Worm (Caenorhabditis elegans) whole organism, early embryonic: ENCODE measurements around the gene str-111.

Experiments used
- B0310.2 ChIP-seq: sonication (generic microtip); optimal IDR thresholded peaks from 2 replicates; lab custom pipeline; 2016; ENCODE audit warnings: mild to moderate bottlenecking, missing genetic modification characterization, missing compliant biosample characterization
- F13C5.2 ChIP-seq: sonication (generic microtip); optimal IDR thresholded peaks from 2 replicates; lab custom pipeline; 2017; ENCODE audit warnings: mild to moderate bottlenecking, missing genetic modification characterization, inconsistent platforms, missing compliant biosample characterization
- aly-1 ChIP-seq: sonication (generic microtip); optimal IDR thresholded peaks from 2 replicates; lab custom pipeline; 2016; ENCODE audit warnings: missing genetic modification characterization, missing compliant biosample characterization
- ama-1 ChIP-seq: fragments of 150-350 bp; optimal IDR thresholded peaks from 2 replicates; lab custom pipeline; 2014
- ceh-13 ChIP-seq: fragments of 200-800 bp; sonication (Bioruptor generic); optimal IDR thresholded peaks from 2 replicates; lab custom pipeline; 2018; ENCODE audit warnings: mild to moderate bottlenecking, missing genetic modification characterization, missing compliant biosample characterization
- ceh-36 ChIP-seq: sonication (generic microtip); optimal IDR thresholded peaks from 2 replicates; lab custom pipeline; 2016; ENCODE audit warnings: missing genetic modification characterization, inconsistent platforms, missing compliant biosample characterization
- ets-7 ChIP-seq: sonication (generic microtip); optimal IDR thresholded peaks from 2 replicates; lab custom pipeline; 2016; ENCODE audit warnings: missing genotype, missing genetic modification characterization, missing compliant biosample characterization
- flt-1 ChIP-seq: fragments of 200-800 bp; sonication (Bioruptor generic); IDR thresholded peaks from 2 replicates; pipeline ENCODE4 v1.3.6; 2022; ENCODE audit warnings: missing genetic modification characterization, missing compliant biosample characterization
- hmbx-1 ChIP-seq: sonication (generic microtip); optimal IDR thresholded peaks from 2 replicates; lab custom pipeline; 2016; ENCODE audit warnings: mild to moderate bottlenecking, missing genetic modification characterization, missing compliant biosample characterization
- hmg-4 ChIP-seq: fragments of 200-800 bp; sonication (Bioruptor generic); optimal IDR thresholded peaks from 2 replicates; lab custom pipeline; 2018; ENCODE audit warnings: mild to moderate bottlenecking, missing genetic modification characterization, missing compliant biosample characterization
- hnd-1 ChIP-seq: sonication (generic microtip); optimal IDR thresholded peaks from 2 replicates; lab custom pipeline; 2016; ENCODE audit warnings: missing genetic modification characterization, missing compliant biosample characterization
- pes-1 ChIP-seq: fragments of 200-800 bp; sonication (Bioruptor generic); IDR thresholded peaks from 2 replicates; pipeline ENCODE4 v1.3.6; 2022; ENCODE audit warnings: missing genetic modification reagents, missing genetic modification characterization, missing compliant biosample characterization
- scrt-1 ChIP-seq: fragments of 200-800 bp; sonication (Bioruptor generic); IDR thresholded peaks from 2 replicates; pipeline ENCODE4 v1.3.6; 2022; ENCODE audit warnings: missing genetic modification characterization, missing compliant biosample characterization
- sea-1 ChIP-seq: fragments of 200-800 bp; sonication (Bioruptor generic); conservative IDR thresholded peaks from 2 replicates; pipeline ENCODE4 v1.3.6; 2022; ENCODE audit warnings: missing genetic modification characterization, missing compliant biosample characterization
- tbx-11 ChIP-seq: fragments of 200-800 bp; sonication (Bioruptor generic); IDR thresholded peaks from 2 replicates; pipeline ENCODE4 v1.3.6; 2022; ENCODE audit warnings: missing genetic modification characterization, missing compliant biosample characterization
- tbx-37 ChIP-seq: fragments of 200-800 bp; sonication (Bioruptor generic); conservative IDR thresholded peaks from 2 replicates; pipeline ENCODE4 v1.3.6; 2022; ENCODE audit warnings: missing genetic modification reagents, missing genetic modification characterization, missing compliant biosample characterization
- tra-4 ChIP-seq: sonication (generic microtip); optimal IDR thresholded peaks from 2 replicates; lab custom pipeline; 2017; ENCODE audit warnings: missing genetic modification characterization, missing compliant biosample characterization

The str-111 gene

ce11 chrV:16202618-16203017, 33.7 kb upstream of the str-111 start, which contains the start of gene F11A5.18:
F11A5.18 (plus strand) TSS chrV:16202918.
- TF ChIP-seq sea-1 (no peak), tra-4 (no peak), ceh-13 (no peak), aly-1 (no peak), ama-1 (lab: Kevin White, UChicago) (no peak), B0310.2 (no peak), hnd-1 (tag; lab: Kevin White, UChicago) (no peak), hmbx-1 (no peak), F13C5.2 (tag; lab: Kevin White, UChicago) (no peak), pes-1 (GFP tag; lab: Robert Waterston, UW) (no peak), ceh-36 (tag; lab: Kevin White, UChicago) (no peak), ets-7 (tag; lab: Kevin White, UChicago) (no peak)

ce11 chrV:16201730-16202129, 32.8 kb upstream of the str-111 start, which contains the start of gene F11A5.17:
F11A5.17 (plus strand) TSS chrV:16202030.
- TF ChIP-seq hmbx-1: no peak
- TF ChIP-seq tbx-37 (GFP tag; lab: Robert Waterston, UW): no peak
- TF ChIP-seq F13C5.2 (tag; lab: Kevin White, UChicago): no peak
- no peak for TF ChIP-seq sea-1
- TF ChIP-seq aly-1: no peak
- TF ChIP-seq scrt-1 (GFP tag; lab: Robert Waterston, UW): no peak
- no peak for TF ChIP-seq ceh-36 (tag; lab: Kevin White, UChicago)
- TF ChIP-seq hmg-4 (GFP tag; lab: Kevin White, UChicago): no peak
- TF ChIP-seq ets-7 (tag; lab: Kevin White, UChicago): no peak
- no peak for TF ChIP-seq B0310.2
- no peak for TF ChIP-seq ceh-13
- no peak for TF ChIP-seq flt-1 (GFP tag; lab: Robert Waterston, UW)
- no peak for TF ChIP-seq ama-1 (lab: Kevin White, UChicago)
- no peak for TF ChIP-seq hnd-1 (tag; lab: Kevin White, UChicago)
- TF ChIP-seq tra-4: no peak
- no peak for TF ChIP-seq pes-1 (GFP tag; lab: Robert Waterston, UW)
- no peak for TF ChIP-seq tbx-11 (GFP tag; lab: Robert Waterston, UW)

ce11 chrV:16198016-16198415, 29.1 kb upstream of the str-111 start, which contains the start of gene F11A5.5:
F11A5.5 (plus strand) TSS chrV:16198316.
- TF ChIP-seq F13C5.2 (tag; lab: Kevin White, UChicago) (no peak), hmg-4 (GFP tag; lab: Kevin White, UChicago) (no peak), hmbx-1 (no peak), pes-1 (GFP tag; lab: Robert Waterston, UW) (no peak), aly-1 (no peak)

- no peak for TF ChIP-seq B0310.2
- TF ChIP-seq tbx-11 (GFP tag; lab: Robert Waterston, UW): no peak
- TF ChIP-seq ceh-36 (tag; lab: Kevin White, UChicago): no peak
- no peak for TF ChIP-seq hmbx-1
- TF ChIP-seq hnd-1 (tag; lab: Kevin White, UChicago): no peak
- no peak for TF ChIP-seq flt-1 (GFP tag; lab: Robert Waterston, UW)
- TF ChIP-seq pes-1 (GFP tag; lab: Robert Waterston, UW): no peak
- no peak for TF ChIP-seq ets-7 (tag; lab: Kevin White, UChicago)
- no peak for TF ChIP-seq aly-1
- no peak for TF ChIP-seq scrt-1 (GFP tag; lab: Robert Waterston, UW)
- TF ChIP-seq F13C5.2 (tag; lab: Kevin White, UChicago): no peak
- no peak for TF ChIP-seq hmg-4 (GFP tag; lab: Kevin White, UChicago)
- TF ChIP-seq ama-1 (lab: Kevin White, UChicago): no peak
- TF ChIP-seq ceh-13: no peak
- TF ChIP-seq tra-4: no peak
- no peak for TF ChIP-seq sea-1
- no peak for TF ChIP-seq tbx-37 (GFP tag; lab: Robert Waterston, UW)
These were observed 26.5 kb upstream of the str-111 start, which contains the start of gene rabr-3 for ce11 chrV:16195379-16195778. rabr-3 (plus strand) TSS chrV:16195679.

ce11 chrV:16194639-16195038, 25.7 kb upstream of the str-111 start, which contains the start of gene rabr-4:
rabr-4 (plus strand) TSS chrV:16194939.
- no peak for TF ChIP-seq ets-7 (tag; lab: Kevin White, UChicago)
- no peak for TF ChIP-seq ceh-13
- no peak for TF ChIP-seq tra-4
- TF ChIP-seq scrt-1 (GFP tag; lab: Robert Waterston, UW): no peak
- no peak for TF ChIP-seq hmbx-1
- no peak for TF ChIP-seq hmg-4 (GFP tag; lab: Kevin White, UChicago)
- TF ChIP-seq flt-1 (GFP tag; lab: Robert Waterston, UW): no peak
- no peak for TF ChIP-seq B0310.2
- TF ChIP-seq ama-1 (lab: Kevin White, UChicago): no peak
- TF ChIP-seq tbx-11 (GFP tag; lab: Robert Waterston, UW): no peak
- no peak for TF ChIP-seq pes-1 (GFP tag; lab: Robert Waterston, UW)

- TF ChIP-seq hmg-4 (GFP tag; lab: Kevin White, UChicago) (no peak), scrt-1 (GFP tag; lab: Robert Waterston, UW) (no peak), flt-1 (GFP tag; lab: Robert Waterston, UW) (no peak), ceh-36 (tag; lab: Kevin White, UChicago) (no peak), ceh-13 (no peak), tra-4 (no peak)
These were observed 23.2 kb upstream of the str-111 start, which contains the start of gene srh-279 for ce11 chrV:16192114-16192513. srh-279 (plus strand) TSS chrV:16192414.

- no peak for TF ChIP-seq ets-7 (tag; lab: Kevin White, UChicago)
- TF ChIP-seq flt-1 (GFP tag; lab: Robert Waterston, UW): no peak
- TF ChIP-seq scrt-1 (GFP tag; lab: Robert Waterston, UW): no peak
- TF ChIP-seq hmbx-1: no peak
- TF ChIP-seq aly-1: no peak
- no peak for TF ChIP-seq sea-1
- TF ChIP-seq tbx-37 (GFP tag; lab: Robert Waterston, UW): no peak
- TF ChIP-seq tbx-11 (GFP tag; lab: Robert Waterston, UW): no peak
These were observed 21.6 kb upstream of the str-111 start, which contains the start of gene srh-281 for ce11 chrV:16190485-16190884. srh-281 (plus strand) TSS chrV:16190785.

- TF ChIP-seq hmg-4 (GFP tag; lab: Kevin White, UChicago) (no peak), flt-1 (GFP tag; lab: Robert Waterston, UW) (no peak), F13C5.2 (tag; lab: Kevin White, UChicago) (no peak)
These were observed 14.4 kb upstream of the str-111 start, which contains the start of gene srz-14 for ce11 chrV:16183357-16183756. srz-14 (plus strand) TSS chrV:16183657.
